Fruit fly (Drosophila melanogaster): ENCODE results near the gene CG15357.

The CG15357 gene

DNA sequence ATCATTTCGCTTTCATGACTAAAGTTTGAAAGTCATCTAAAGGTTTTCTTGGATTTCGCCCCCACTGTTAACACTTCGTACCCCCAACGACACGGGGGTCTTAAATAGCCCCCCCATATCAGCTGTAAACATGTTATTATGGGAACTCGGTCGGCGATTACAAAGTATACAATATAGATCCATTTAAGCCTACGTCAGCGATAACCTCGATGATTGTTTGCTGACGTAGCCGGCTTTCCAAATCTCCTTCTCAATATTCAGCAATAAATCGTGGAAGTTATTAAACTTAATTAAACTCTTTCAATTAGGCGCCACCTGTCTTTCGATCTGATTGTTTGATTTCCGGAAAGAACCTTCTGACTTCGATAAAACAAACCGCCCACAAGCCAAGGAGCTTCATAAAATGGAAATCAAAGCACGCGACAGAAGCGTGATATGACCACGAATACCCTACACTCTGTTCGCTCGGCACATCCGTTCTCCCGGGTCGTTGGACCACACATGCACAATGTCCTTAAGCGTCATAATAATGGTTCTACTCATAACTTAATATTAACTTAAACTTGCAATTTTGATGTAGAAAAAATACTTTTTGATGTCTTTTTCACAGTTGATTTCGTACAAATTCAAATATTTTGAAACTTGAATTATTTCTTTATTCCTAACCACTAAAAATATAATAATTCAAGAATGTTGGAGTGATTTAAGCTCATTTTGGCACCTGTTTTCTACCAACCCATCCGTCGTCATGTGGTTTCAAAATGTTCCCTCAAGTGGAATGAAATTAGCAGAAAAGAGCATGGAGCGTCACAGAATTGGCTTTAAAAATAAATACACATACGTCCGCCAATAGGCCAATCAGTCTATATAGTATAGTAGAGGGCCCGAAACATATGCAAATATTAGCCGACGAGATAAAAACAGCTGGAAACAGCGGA lies 41.1 kb upstream of the CG15357 start (continued):
- TF ChIP-seq row (GFP tag; IDR thresholded peaks at IDR 0.05) (peak; percentile 73), usp (GFP tag; optimal IDR thresholded peaks at IDR 0.05) (no peak), CG7786 (GFP tag; optimal IDR thresholded peaks at IDR 0.05) (peak; percentile 28), grau (tag; optimal IDR thresholded peaks at IDR 0.05) (peak; percentile 62), Deaf1 (tag; optimal IDR thresholded peaks at IDR 0.05) (peak; percentile 25), disco-r (GFP tag; optimal IDR thresholded peaks at IDR 0.05) (no peak), Xbp1 (GFP tag; optimal IDR thresholded peaks at IDR 0.05) (peak; percentile 57), Six4 (GFP tag; optimal IDR thresholded peaks at IDR 0.05) (no peak), ERR (GFP tag; optimal IDR thresholded peaks at IDR 0.05) (peak; percentile 76), CG9727 (GFP tag; optimal IDR thresholded peaks at IDR 0.05) (peak; percentile 47), zfh2 (GFP tag; optimal IDR thresholded peaks at IDR 0.05) (peak; percentile 77), pan (optimal IDR thresholded peaks at IDR 0.05) (no peak), pan (GFP tag; optimal IDR thresholded peaks at IDR 0.05 in 1 of 2, IDR thresholded peaks at IDR 0.05 in 1 of 2) (peak in 1 of 2 experiments; percentile 65), cato (GFP tag; optimal IDR thresholded peaks at IDR 0.05; ENCODE audit: borderline replicate concordance) (no peak), CG8924 (tag; optimal IDR thresholded peaks at IDR 0.05) (peak; percentile 38), CG9876 (GFP tag; optimal IDR thresholded peaks at IDR 0.05) (peak; percentile 3), Hmr (GFP tag; optimal IDR thresholded peaks at IDR 0.05) (peak; percentile 73), pzg (GFP tag; optimal IDR thresholded peaks at IDR 0.05) (peak; percentile 5), ind (GFP tag; optimal IDR thresholded peaks at IDR 0.05) (peak; percentile 51), CG12071 (GFP tag; optimal IDR thresholded peaks at IDR 0.05) (peak; percentile 27), CG14441 (GFP tag; IDR thresholded peaks at IDR 0.05) (peak; percentile 65), Opbp (GFP tag; IDR thresholded peaks at IDR 0.05; ENCODE audit: partially characterized antibody) (no peak), Hsf (GFP tag; optimal IDR thresholded peaks at IDR 0.05) (peak; percentile 50), CG1233 (GFP tag; optimal IDR thresholded peaks at IDR 0.05) (no peak), Fer2 (tag; optimal IDR thresholded peaks at IDR 0.05) (peak; percentile 25), CG10366 (GFP tag; IDR thresholded peaks at IDR 0.05) (peak; percentile 35), BtbVII (GFP tag; optimal IDR thresholded peaks at IDR 0.05) (peak; percentile 37), CG11504 (tag; optimal IDR thresholded peaks at IDR 0.05) (peak; percentile 72), CG31224 (GFP tag; IDR thresholded peaks at IDR 0.05) (no peak), Lim3 (GFP tag; IDR thresholded peaks at IDR 0.05) (no peak), chif (GFP tag; optimal IDR thresholded peaks at IDR 0.05) (peak in 1 of 2 experiments; percentile 26), Lpt (GFP tag; optimal IDR thresholded peaks at IDR 0.05) (no peak), CG9609 (GFP tag; optimal IDR thresholded peaks at IDR 0.05) (peak; percentile 58), zfh1 (GFP tag; IDR thresholded peaks at IDR 0.05) (peak; percentile 47; the same call in 1 of the 3 replicates), CG11696 (GFP tag; IDR thresholded peaks at IDR 0.05) (peak; percentile 42; the same call in 1 of the 2 replicates), CG10431 (GFP tag; optimal IDR thresholded peaks at IDR 0.05) (no peak), Nf-YC (tag; optimal IDR thresholded peaks at IDR 0.05) (peak; percentile 27), E2f2 (GFP tag; IDR thresholded peaks at IDR 0.05) (peak; percentile 20; the same call in 1 of the 2 replicates), CG8281 (tag; optimal IDR thresholded peaks at IDR 0.05) (peak; percentile 9), shn (GFP tag; optimal IDR thresholded peaks at IDR 0.05) (peak; percentile 6), gcm2 (GFP tag; optimal IDR thresholded peaks at IDR 0.05) (peak; percentile 21), Dbx (GFP tag; IDR thresholded peaks at IDR 0.05) (peak; percentile 65; the same call in 2 of the 3 replicates), org-1 (GFP tag; optimal IDR thresholded peaks at IDR 0.05) (no peak), CG6813 (GFP tag; optimal IDR thresholded peaks at IDR 0.05) (peak; percentile 31), Asciz (GFP tag; optimal IDR thresholded peaks at IDR 0.05) (peak; percentile 39), Scr (GFP tag; IDR thresholded peaks at IDR 0.05; ENCODE audit: partially characterized antibody) (no peak), ci (GFP tag; IDR thresholded peaks at IDR 0.05) (0 out of 3 replicates have a peak, but pooled peaks have one; percentile 38), tgo (GFP tag; IDR thresholded peaks at IDR 0.05) (peak; percentile 41; the same call in 1 of the 3 replicates), repo (GFP tag; optimal IDR thresholded peaks at IDR 0.05) (peak; percentile 19)
